Worm (Caenorhabditis elegans) whole organism, L4/young adult: Measurements from ENCODE around the gene EEED8.4.

Experiments used
- W03F9.2 ChIP-seq: fragments of 150-350 bp; optimal IDR thresholded peaks from 2 replicates; lab custom pipeline; 2014; ENCODE audit warnings: missing biosample characterization, missing genetic modification characterization
- dao-5 ChIP-seq: sonication (generic microtip); optimal IDR thresholded peaks from 2 replicates; lab custom pipeline; 2016; ENCODE audit warnings: missing genotype, missing genetic modification characterization, moderate library complexity, missing compliant biosample characterization
- him-1 ChIP-seq: sonication (generic microtip); optimal IDR thresholded peaks from 2 replicates; lab custom pipeline; 2016; ENCODE audit warnings: missing genotype, missing genetic modification reagents, missing genetic modification characterization, missing compliant biosample characterization

- no peak for TF ChIP-seq him-1 (tag; lab: Kevin White, UChicago)
- TF ChIP-seq dao-5, result no peak
- no peak for TF ChIP-seq W03F9.2 (tag; lab: Kevin White, UChicago)
Measured at ce11 chrII:5365645-5366044, 43.5 kb upstream of the EEED8.4 start, which contains the start of gene F09E5.16.
